Fruit fly (Drosophila melanogaster) whole organism: ENCODE results near the gene hang.

Experiments used
- EcR ChIP-seq, 2 experiments: fragments of >200 bp; optimal IDR thresholded peaks; 2 replicates each; lab custom pipeline; 2017; ENCODE audit warnings: missing biosample characterization in 2 of 2, missing genetic modification characterization in 2 of 2, missing genetic modification reagents in 2 of 2
- pan ChIP-seq: fragments of >200 bp; optimal IDR thresholded peaks from 2 replicates; lab custom pipeline; 2017
- psq ChIP-seq: fragments of >200 bp; optimal IDR thresholded peaks from 2 replicates; lab custom pipeline; 2017

DNA sequence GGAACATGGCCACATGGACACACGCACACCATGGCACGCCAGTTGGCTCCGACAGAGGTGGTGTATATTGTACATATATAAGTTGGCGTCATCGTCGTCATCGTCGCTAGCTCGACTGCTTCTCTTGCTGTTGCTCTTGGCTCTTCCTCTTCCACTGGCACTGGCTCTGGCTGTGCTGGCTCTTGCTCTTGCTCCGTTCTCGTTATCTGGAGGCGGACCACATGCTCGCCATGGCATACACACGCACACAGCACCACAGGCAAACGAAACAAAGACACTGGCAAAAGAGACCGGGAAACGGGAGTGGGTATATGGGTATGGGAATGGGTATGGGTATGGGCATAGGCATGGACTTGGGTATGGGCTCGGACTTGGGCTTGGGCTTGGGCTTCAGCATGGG is 2.5 kb downstream of the hang start:
- no peak for TF ChIP-seq pan (lab: Kevin White, UChicago)
- TF ChIP-seq EcR (GFP tag; optimal IDR thresholded peaks at IDR 0.05; lab: Kevin White, UChicago), result no peak
- TF ChIP-seq psq (lab: Kevin White, UChicago), result no peak
